Fruit fly (Drosophila melanogaster) whole organism, embryonic: ENCODE results near the gene shd.

Experiments used
- Asciz ChIP-seq: fragments of 200-800 bp; sonication (Bioruptor generic); optimal IDR thresholded peaks from 2 replicates; lab custom pipeline; 2017; ENCODE audit warnings: missing biosample characterization, mild to moderate bottlenecking, missing genetic modification characterization, missing genetic modification reagents
- Bgb ChIP-seq: fragments of 200-800 bp; sonication (Bioruptor generic); IDR thresholded peaks from 2 replicates; pipeline ENCODE4 v1.3.6; 2022; ENCODE audit warnings: missing biosample characterization, missing genetic modification characterization; ENCODE audit not compliant: partially characterized antibody
- BtbVII ChIP-seq: fragments of 200-800 bp; sonication (Bioruptor generic); optimal IDR thresholded peaks from 3 replicates; lab custom pipeline; 2017; ENCODE audit warnings: missing biosample characterization, mild to moderate bottlenecking, missing genetic modification characterization
- CG10543 ChIP-seq: fragments of 200-800 bp; sonication (Bioruptor generic); optimal IDR thresholded peaks from 3 replicates; lab custom pipeline; 2017; ENCODE audit warnings: missing biosample characterization, mild to moderate bottlenecking, missing genetic modification characterization, moderate library complexity
- CG10654 ChIP-seq: fragments of 200-800 bp; sonication (Bioruptor generic); optimal IDR thresholded peaks from 2 replicates; lab custom pipeline; 2016; ENCODE audit warnings: missing biosample characterization, missing genetic modification characterization
- CG12104 ChIP-seq: fragments of 200-800 bp; sonication (Bioruptor generic); optimal IDR thresholded peaks from 3 replicates; lab custom pipeline; 2016; ENCODE audit warnings: missing biosample characterization, missing genetic modification characterization
- CG12391 ChIP-seq: fragments of 200-800 bp; sonication (Bioruptor generic); optimal IDR thresholded peaks from 3 replicates; lab custom pipeline; 2018; ENCODE audit warnings: missing biosample characterization, mild to moderate bottlenecking, missing genetic modification characterization, moderate library complexity
- CG12744 ChIP-seq: fragments of 200-800 bp; sonication (Bioruptor generic); optimal IDR thresholded peaks from 2 replicates; lab custom pipeline; 2016; ENCODE audit warnings: missing biosample characterization, missing genetic modification characterization
- CG14965 ChIP-seq: fragments of 200-800 bp; sonication (Bioruptor generic); optimal IDR thresholded peaks from 2 replicates; lab custom pipeline; 2016; ENCODE audit warnings: missing biosample characterization, missing genetic modification characterization, borderline replicate concordance
- CG15514 ChIP-seq: fragments of 200-800 bp; sonication (Bioruptor generic); optimal IDR thresholded peaks from 3 replicates; lab custom pipeline; 2017; ENCODE audit warnings: missing biosample characterization, missing genetic modification characterization, mild to moderate bottlenecking, moderate library complexity, missing genetic modification reagents
- CG17359 ChIP-seq: fragments of 200-800 bp; sonication (Bioruptor generic); optimal IDR thresholded peaks from 3 replicates; lab custom pipeline; 2018; ENCODE audit warnings: missing biosample characterization, mild to moderate bottlenecking, missing genetic modification characterization, moderate library complexity
- CG18262 ChIP-seq: fragments of 200-800 bp; optimal IDR thresholded peaks from 3 replicates; lab custom pipeline; 2019; ENCODE audit warnings: missing biosample characterization, mild to moderate bottlenecking, missing genetic modification characterization, moderate library complexity
- CG1832 ChIP-seq: fragments of 200-800 bp; sonication (Bioruptor generic); optimal IDR thresholded peaks from 2 replicates; lab custom pipeline; 2017; ENCODE audit warnings: missing biosample characterization, mild to moderate bottlenecking, missing genetic modification characterization, inconsistent platforms
- CG4360 ChIP-seq: fragments of 200-800 bp; sonication (Bioruptor generic); IDR thresholded peaks from 2 replicates; pipeline ENCODE4 v1.3.6; 2022; ENCODE audit warnings: missing biosample characterization, missing genetic modification characterization
- CG6813 ChIP-seq: fragments of 200-800 bp; sonication (Bioruptor generic); optimal IDR thresholded peaks from 2 replicates; lab custom pipeline; 2017; ENCODE audit warnings: missing biosample characterization, missing genetic modification characterization, mild to moderate bottlenecking, moderate library complexity, missing genetic modification reagents
- CTCF ChIP-seq: fragments of 200-800 bp; sonication (Bioruptor generic); optimal IDR thresholded peaks from 2 replicates; lab custom pipeline; 2017; ENCODE audit warnings: missing biosample characterization, mild to moderate bottlenecking, missing genetic modification characterization, moderate library complexity
- D ChIP-seq, 2 experiments: fragments of 200-800 bp in 1 of 2; fragments of >200 bp in 1 of 2; sonication (Bioruptor generic) in 1 of 2; optimal IDR thresholded peaks; 2 replicates in 1 of 2; 3 replicates in 1 of 2; lab custom pipeline; 2017; ENCODE audit warnings: mild to moderate bottlenecking in 1 of 2, missing biosample characterization in 1 of 2, missing genetic modification characterization in 1 of 2, missing genetic modification reagents in 1 of 2
- ERR ChIP-seq: fragments of 200-800 bp; sonication (Bioruptor generic); optimal IDR thresholded peaks from 2 replicates; lab custom pipeline; 2016; ENCODE audit warnings: missing biosample characterization, missing genetic modification characterization
- Elba2 ChIP-seq: fragments of 200-800 bp; sonication (Bioruptor generic); optimal IDR thresholded peaks from 3 replicates; lab custom pipeline; 2016; ENCODE audit warnings: missing biosample characterization, missing genetic modification characterization
- Ets97D ChIP-seq: fragments of 200-800 bp; sonication (Bioruptor generic); optimal IDR thresholded peaks from 3 replicates; lab custom pipeline; 2016; ENCODE audit warnings: missing biosample characterization, missing genetic modification characterization
- Hr78 ChIP-seq, 2 experiments: fragments of 200-800 bp in 1 of 2; fragments of >200 bp in 1 of 2; sonication (Bioruptor generic) in 1 of 2; optimal IDR thresholded peaks; 2 replicates each; lab custom pipeline; 2017 to 2019; ENCODE audit warnings: missing biosample characterization in 2 of 2, missing genetic modification characterization in 2 of 2, mild to moderate bottlenecking in 1 of 2, moderate library complexity in 1 of 2
- Max ChIP-seq: fragments of 200-800 bp; sonication (Bioruptor generic); optimal IDR thresholded peaks from 2 replicates; lab custom pipeline; 2016; ENCODE audit warnings: missing biosample characterization, mild to moderate bottlenecking, missing genetic modification characterization
- Meics ChIP-seq: fragments of 200-800 bp; sonication (Bioruptor generic); optimal IDR thresholded peaks from 2 replicates; lab custom pipeline; 2017; ENCODE audit warnings: missing biosample characterization, mild to moderate bottlenecking, missing genetic modification characterization
- Mes4 ChIP-seq: fragments of 200-800 bp; sonication (Bioruptor generic); optimal IDR thresholded peaks from 2 replicates; lab custom pipeline; 2016; ENCODE audit warnings: missing biosample characterization, missing genetic modification characterization
- Oli ChIP-seq: fragments of 200-800 bp; sonication (Bioruptor generic); optimal IDR thresholded peaks from 2 replicates; lab custom pipeline; 2018; ENCODE audit warnings: missing biosample characterization, mild to moderate bottlenecking, missing genetic modification characterization, moderate library complexity
- Rfx ChIP-seq: fragments of 200-800 bp; sonication (Bioruptor generic); IDR thresholded peaks from 2 replicates; pipeline ENCODE4 v1.3.6; 2022; ENCODE audit warnings: missing biosample characterization, missing genetic modification characterization
- Sox100B ChIP-seq: fragments of 200-800 bp; sonication (Bioruptor generic); optimal IDR thresholded peaks from 3 replicates; lab custom pipeline; 2018; ENCODE audit warnings: missing biosample characterization, mild to moderate bottlenecking, missing genetic modification characterization
- Xrp1 ChIP-seq: fragments of 200-800 bp; sonication (Bioruptor generic); IDR thresholded peaks from 2 replicates; pipeline ENCODE4 v1.3.6; 2022; ENCODE audit warnings: missing biosample characterization, missing genetic modification characterization
- cad ChIP-seq: fragments of >200 bp; optimal IDR thresholded peaks from 2 replicates; lab custom pipeline; 2017; ENCODE audit warnings: missing biosample characterization, missing genetic modification characterization
- dmrt11E ChIP-seq: fragments of 200-800 bp; sonication (Bioruptor generic); optimal IDR thresholded peaks from 3 replicates; lab custom pipeline; 2018; ENCODE audit warnings: missing biosample characterization, mild to moderate bottlenecking, missing genetic modification characterization, moderate library complexity
- en ChIP-seq: fragments of 200-800 bp; sonication (Bioruptor generic); optimal IDR thresholded peaks from 2 replicates; lab custom pipeline; 2016; ENCODE audit warnings: missing biosample characterization, missing genetic modification characterization
- eve ChIP-seq, 2 experiments: fragments of >200 bp; optimal IDR thresholded peaks; 2 replicates each; lab custom pipeline; 2017; ENCODE audit warnings: missing biosample characterization in 2 of 2, missing genetic modification characterization in 2 of 2
- fd102C ChIP-seq: fragments of 200-800 bp; sonication (Bioruptor generic); optimal IDR thresholded peaks from 2 replicates; lab custom pipeline; 2018; ENCODE audit warnings: missing biosample characterization, mild to moderate bottlenecking, missing genetic modification characterization, moderate library complexity
- ftz-f1 ChIP-seq: fragments of 200-800 bp; sonication (Bioruptor generic); optimal IDR thresholded peaks from 2 replicates; lab custom pipeline; 2016; ENCODE audit warnings: missing biosample characterization, missing genetic modification characterization
- gcm ChIP-seq: fragments of 200-800 bp; sonication (Bioruptor generic); optimal IDR thresholded peaks from 2 replicates; lab custom pipeline; 2019; ENCODE audit warnings: missing biosample characterization, mild to moderate bottlenecking, missing genetic modification characterization, moderate library complexity
- grau ChIP-seq: fragments of 200-800 bp; optimal IDR thresholded peaks from 3 replicates; lab custom pipeline; 2019; ENCODE audit warnings: missing biosample characterization, mild to moderate bottlenecking, missing genetic modification characterization, moderate library complexity
- ind ChIP-seq: fragments of 200-800 bp; sonication (Bioruptor generic); optimal IDR thresholded peaks from 3 replicates; lab custom pipeline; 2016; ENCODE audit warnings: missing biosample characterization, missing genetic modification characterization
- kni ChIP-seq: fragments of 200-800 bp; sonication (Bioruptor generic); optimal IDR thresholded peaks from 3 replicates; lab custom pipeline; 2017; ENCODE audit warnings: mild to moderate bottlenecking, missing biosample characterization, missing genetic modification reagents, missing genetic modification characterization
- odd ChIP-seq: fragments of 200-800 bp; sonication (Bioruptor generic); optimal IDR thresholded peaks from 2 replicates; lab custom pipeline; 2017; ENCODE audit warnings: missing biosample characterization, mild to moderate bottlenecking, missing genetic modification characterization
- p53 ChIP-seq: fragments of 200-800 bp; sonication (Bioruptor generic); optimal IDR thresholded peaks from 2 replicates; lab custom pipeline; 2016; ENCODE audit warnings: missing biosample characterization, missing genetic modification characterization
- phol ChIP-seq: fragments of 200-800 bp; sonication (Bioruptor generic); optimal IDR thresholded peaks from 3 replicates; lab custom pipeline; 2018; ENCODE audit warnings: missing biosample characterization, mild to moderate bottlenecking, missing genetic modification characterization, moderate library complexity
- psq ChIP-seq: fragments of 200-800 bp; sonication (Bioruptor generic); optimal IDR thresholded peaks from 2 replicates; lab custom pipeline; 2017; ENCODE audit warnings: missing biosample characterization, missing genetic modification characterization
- run ChIP-seq: fragments of 200-800 bp; sonication (Bioruptor generic); optimal IDR thresholded peaks from 3 replicates; lab custom pipeline; 2018; ENCODE audit warnings: missing biosample characterization, mild to moderate bottlenecking, missing genetic modification characterization
- sna ChIP-seq: fragments of 200-800 bp; sonication (Bioruptor generic); IDR thresholded peaks from 2 replicates; pipeline ENCODE4 v1.3.6; 2022; ENCODE audit warnings: missing biosample characterization, missing genetic modification characterization; ENCODE audit not compliant: partially characterized antibody
- so ChIP-seq: fragments of 200-800 bp; sonication (Bioruptor generic); IDR thresholded peaks from 3 replicates; pipeline ENCODE4 v1.3.6; 2022; ENCODE audit warnings: missing biosample characterization, missing genetic modification characterization
- sob ChIP-seq: fragments of 200-800 bp; sonication (Bioruptor generic); IDR thresholded peaks from 2 replicates; pipeline ENCODE4 v1.3.6; 2022; ENCODE audit warnings: missing biosample characterization, missing genetic modification characterization
- sqz ChIP-seq: fragments of 200-800 bp; sonication (Bioruptor generic); optimal IDR thresholded peaks from 3 replicates; lab custom pipeline; 2018; ENCODE audit warnings: missing biosample characterization, mild to moderate bottlenecking, missing genetic modification characterization
- twi ChIP-seq: fragments of 200-800 bp; optimal IDR thresholded peaks from 2 replicates; lab custom pipeline; 2019; ENCODE audit warnings: missing biosample characterization, mild to moderate bottlenecking, missing genetic modification characterization, moderate library complexity
- vnd ChIP-seq: fragments of 200-800 bp; sonication (Bioruptor generic); IDR thresholded peaks from 3 replicates; pipeline ENCODE4 v1.3.6; 2022; ENCODE audit warnings: missing biosample characterization, missing genetic modification characterization; ENCODE audit not compliant: partially characterized antibody
- zen2 ChIP-seq: fragments of 200-800 bp; sonication (Bioruptor generic); IDR thresholded peaks from 3 replicates; pipeline ENCODE4 v1.3.6; 2022; ENCODE audit warnings: missing biosample characterization, missing genetic modification characterization; ENCODE audit not compliant: partially characterized antibody

shd gene

dm6 chr3L:14652554-14652953 lies 38.3 kb downstream of the shd start (continued):
- no peak for TF ChIP-seq sna (GFP tag; lab: Robert Waterston, UW)
- peak; percentile 58 for TF ChIP-seq run
- TF ChIP-seq Sox100B: peak; percentile 73
- peak; percentile 83 for TF ChIP-seq gcm (GFP tag; lab: Kevin White, UChicago)
- TF ChIP-seq Xrp1 (GFP tag; lab: Robert Waterston, UW): peak; percentile 93
- peak; percentile 35 for TF ChIP-seq odd (GFP tag; lab: Kevin White, UChicago)
- TF ChIP-seq ftz-f1: no peak
- TF ChIP-seq CG10543 (GFP tag; lab: Kevin White, UChicago): no peak
- peak; percentile 94 for TF ChIP-seq CG18262
- peak; percentile 81 for TF ChIP-seq Oli (tag; lab: Kevin White, UChicago)
- TF ChIP-seq fd102C (GFP tag; lab: Kevin White, UChicago): no peak
- no peak for TF ChIP-seq CG1832
- TF ChIP-seq eve (GFP tag; optimal IDR thresholded peaks at IDR 0.05; lab: Kevin White, UChicago): peak in 1 of 2 experiments; percentile 91
- TF ChIP-seq cad (GFP tag; lab: Kevin White, UChicago): no peak
- peak; percentile 14 for TF ChIP-seq CTCF (GFP tag; lab: Kevin White, UChicago)
- TF ChIP-seq BtbVII (GFP tag; lab: Kevin White, UChicago): peak; percentile 57
- TF ChIP-seq Rfx (GFP tag; lab: Robert Waterston, UW): 0 out of 2 replicates have a peak, but pooled peaks have one; percentile 13
- TF ChIP-seq CG15514 (GFP tag; lab: Kevin White, UChicago): peak; percentile 15
- peak; percentile 67 for TF ChIP-seq Max
- peak; percentile 81 for TF ChIP-seq grau (tag; lab: Kevin White, UChicago)
- TF ChIP-seq en (GFP tag; lab: Kevin White, UChicago): peak; percentile 35
- no peak for TF ChIP-seq Bgb (GFP tag; lab: Robert Waterston, UW)
- TF ChIP-seq so (GFP tag; lab: Robert Waterston, UW): peak; percentile 52; the same call in 1 of the 3 replicates
- TF ChIP-seq kni (GFP tag; lab: Kevin White, UChicago): peak; percentile 30
- TF ChIP-seq Hr78 (GFP tag; optimal IDR thresholded peaks at IDR 0.05; lab: Kevin White, UChicago): peak in 1 of 2 experiments; percentile 64
- peak; percentile 68 for TF ChIP-seq Mes4 (GFP tag; lab: Kevin White, UChicago)
- peak; percentile 37 for TF ChIP-seq CG12744 (GFP tag; lab: Kevin White, UChicago)
- peak; percentile 38 for TF ChIP-seq psq (GFP tag; lab: Kevin White, UChicago)
- peak; percentile 69 for TF ChIP-seq Asciz (GFP tag; lab: Kevin White, UChicago)
- peak; percentile 87 for TF ChIP-seq phol (tag; lab: Kevin White, UChicago)
- TF ChIP-seq CG14965: peak; percentile 5
- peak; percentile 81 for TF ChIP-seq CG17359
- TF ChIP-seq ERR (GFP tag; lab: Kevin White, UChicago): peak; percentile 48
- TF ChIP-seq dmrt11E (tag; lab: Kevin White, UChicago): peak; percentile 94
- no peak for TF ChIP-seq zen2 (GFP tag; lab: Robert Waterston, UW)
- peak; percentile 69 for TF ChIP-seq CG6813 (GFP tag; lab: Kevin White, UChicago)
- peak; percentile 42 for TF ChIP-seq Meics
- peak; percentile 78 for TF ChIP-seq CG10654 (GFP tag; lab: Kevin White, UChicago)
- TF ChIP-seq p53 (GFP tag; lab: Kevin White, UChicago): no peak
- TF ChIP-seq CG4360 (GFP tag; lab: Robert Waterston, UW): peak; percentile 17; the same call in 1 of the 2 replicates
- TF ChIP-seq CG12104 (GFP tag; lab: Kevin White, UChicago): peak; percentile 29
- TF ChIP-seq Ets97D (GFP tag; lab: Kevin White, UChicago): no peak
- TF ChIP-seq sob: peak; percentile 66
- no peak for TF ChIP-seq Elba2 (GFP tag; lab: Kevin White, UChicago)
- no peak for TF ChIP-seq D (optimal IDR thresholded peaks at IDR 0.05; lab: Kevin White, UChicago)
- peak; percentile 88 for TF ChIP-seq D (GFP tag; optimal IDR thresholded peaks at IDR 0.05; lab: Kevin White, UChicago)
- TF ChIP-seq vnd (GFP tag; lab: Robert Waterston, UW): no peak
- TF ChIP-seq CG12391 (tag; lab: Kevin White, UChicago): peak; percentile 91
- TF ChIP-seq twi (tag; lab: Kevin White, UChicago): peak; percentile 77
- TF ChIP-seq sqz (GFP tag; lab: Kevin White, UChicago): peak; percentile 47
- TF ChIP-seq ind (GFP tag; lab: Kevin White, UChicago): peak; percentile 63
